Fruit fly (Drosophila melanogaster) whole organism: ENCODE data around the gene CG32445.

Experiments used
- CG8478 ChIP-seq: fragments of >200 bp; optimal IDR thresholded peaks from 2 replicates; lab custom pipeline; 2018; ENCODE audit warnings: inconsistent platforms
- Dll ChIP-seq: fragments of >200 bp; optimal IDR thresholded peaks from 2 replicates; lab custom pipeline; 2017
- EcR ChIP-seq, 2 experiments: fragments of >200 bp; optimal IDR thresholded peaks; 2 replicates each; lab custom pipeline; 2017; ENCODE audit warnings: missing biosample characterization in 2 of 2, missing genetic modification characterization in 2 of 2, missing genetic modification reagents in 2 of 2
- pan ChIP-seq: fragments of >200 bp; optimal IDR thresholded peaks from 2 replicates; lab custom pipeline; 2017
- psq ChIP-seq: fragments of >200 bp; optimal IDR thresholded peaks from 2 replicates; lab custom pipeline; 2017
- usp ChIP-seq: fragments of >200 bp; optimal IDR thresholded peaks from 2 replicates; lab custom pipeline; 2017; ENCODE audit warnings: missing biosample characterization, missing genetic modification characterization, mixed read lengths

- TF ChIP-seq EcR (GFP tag; optimal IDR thresholded peaks at IDR 0.05; lab: Kevin White, UChicago) (no peak), usp (GFP tag; lab: Kevin White, UChicago) (no peak), pan (lab: Kevin White, UChicago) (no peak), psq (no peak), Dll (no peak), CG8478 (lab: Kevin White, UChicago) (no peak)
These were observed 6.7 kb downstream of the CG32445 start for dm6 chr3L:21645878-21646277.
